Fruit fly (Drosophila melanogaster): ENCODE results near the gene Sap-r.

- TF ChIP-seq pad (GFP tag; optimal IDR thresholded peaks at IDR 0.05) (no peak), Hr96 (GFP tag; optimal IDR thresholded peaks at IDR 0.05) (no peak), CG1620 (GFP tag; optimal IDR thresholded peaks at IDR 0.05) (no peak), ovo (GFP tag; optimal IDR thresholded peaks at IDR 0.05) (no peak), CG33017 (tag; optimal IDR thresholded peaks at IDR 0.05) (no peak), Mnt (GFP tag; optimal IDR thresholded peaks at IDR 0.05) (no peak), CG12768 (GFP tag; optimal IDR thresholded peaks at IDR 0.05) (no peak), CG11617 (GFP tag; optimal IDR thresholded peaks at IDR 0.05) (no peak), kay (GFP tag; ENCODE audit: borderline replicate concordance) (no peak), CG14711 (tag; optimal IDR thresholded peaks at IDR 0.05) (no peak), cnc (optimal IDR thresholded peaks at IDR 0.05) (no peak), CG7045 (GFP tag; optimal IDR thresholded peaks at IDR 0.05) (no peak), Clk (GFP tag; optimal IDR thresholded peaks at IDR 0.05) (no peak), bab1 (GFP tag; optimal IDR thresholded peaks at IDR 0.05) (no peak)
These were observed 43.2 kb upstream of the Sap-r start for dm6 chr3R:30932092-30932491.
